Worm (Caenorhabditis elegans) whole organism, L4/young adult: ENCODE results near the gene F26A1.8.

ENCODE experiments used
- W03F9.2 ChIP-seq: fragments of 150-350 bp; optimal IDR thresholded peaks from 2 replicates; lab custom pipeline; 2014; ENCODE audit warnings: missing biosample characterization, missing genetic modification characterization
- him-1 ChIP-seq: sonication (generic microtip); optimal IDR thresholded peaks from 2 replicates; lab custom pipeline; 2016; ENCODE audit warnings: missing genotype, missing genetic modification reagents, missing genetic modification characterization, missing compliant biosample characterization

ce11 chrIII:4819843-4820242 is 2.2 kb downstream of the F26A1.8 start, which contains the start of gene F26A1.7:
- TF ChIP-seq him-1 (tag; lab: Kevin White, UChicago) = no peak
- TF ChIP-seq W03F9.2 (tag; lab: Kevin White, UChicago) = no peak
